Worm (Caenorhabditis elegans): ENCODE measurements around the gene srh-167.

Gene srh-167

ce11 chrV:16370039-16370438, 36.5 kb downstream of the srh-167 start (continued):
- TF ChIP-seq lin-39 (tag; optimal IDR thresholded peaks at IDR 0.05) = no peak
- no peak for TF ChIP-seq ceh-16 (tag; optimal IDR thresholded peaks at IDR 0.05)
- peak; percentile 68 for TF ChIP-seq crh-2 (tag; optimal IDR thresholded peaks at IDR 0.05)
- TF ChIP-seq lin-11 (tag; optimal IDR thresholded peaks at IDR 0.05) = peak; percentile 6
- no peak for TF ChIP-seq unc-62 (GFP tag; optimal IDR thresholded peaks at IDR 0.05)
- no peak for TF ChIP-seq ztf-4 (tag; optimal IDR thresholded peaks at IDR 0.05)
- no peak for TF ChIP-seq unc-39 (tag; optimal IDR thresholded peaks at IDR 0.05)
- TF ChIP-seq nhr-11 (tag; optimal IDR thresholded peaks at IDR 0.05) = no peak
- TF ChIP-seq nhr-25 (tag; optimal IDR thresholded peaks at IDR 0.05) = no peak
- TF ChIP-seq Y55F3AM.14 (GFP tag; optimal IDR thresholded peaks at IDR 0.05) = peak; percentile 70
- peak; percentile 63 for TF ChIP-seq lin-13 (GFP tag; optimal IDR thresholded peaks at IDR 0.05)
- no peak for TF ChIP-seq skn-1 (tag; optimal IDR thresholded peaks at IDR 0.05)
- TF ChIP-seq egl-27 (tag; optimal IDR thresholded peaks at IDR 0.05) = peak; percentile 72
- no peak for TF ChIP-seq ztf-1 (GFP tag; conservative IDR thresholded peaks at IDR 0.05)
- TF ChIP-seq fos-1 (tag; optimal IDR thresholded peaks at IDR 0.05) = peak; percentile 71
- peak; percentile 15 for TF ChIP-seq mab-5 (tag; optimal IDR thresholded peaks at IDR 0.05)
- TF ChIP-seq elt-3 (tag; optimal IDR thresholded peaks at IDR 0.05) = no peak
- TF ChIP-seq ztf-11 (tag; optimal IDR thresholded peaks at IDR 0.05) = no peak
- TF ChIP-seq sma-9 (GFP tag; optimal IDR thresholded peaks at IDR 0.05) = peak; percentile 84
- no peak for TF ChIP-seq sma-9 (tag; optimal IDR thresholded peaks at IDR 0.05)
- TF ChIP-seq nhr-21 (tag; optimal IDR thresholded peaks at IDR 0.05) = peak; percentile 54
- no peak for TF ChIP-seq sem-4 (tag; optimal IDR thresholded peaks at IDR 0.05)
- TF ChIP-seq lsy-2 (tag; optimal IDR thresholded peaks at IDR 0.05) = peak; percentile 16 to 55

- TF ChIP-seq sma-3 (GFP tag; optimal IDR thresholded peaks at IDR 0.05) (no peak), nhr-21 (tag; optimal IDR thresholded peaks at IDR 0.05) (no peak), nhr-25 (tag; optimal IDR thresholded peaks at IDR 0.05) (no peak), unc-62 (GFP tag; optimal IDR thresholded peaks at IDR 0.05) (no peak), peb-1 (tag; optimal IDR thresholded peaks at IDR 0.05) (no peak), ztf-11 (tag; optimal IDR thresholded peaks at IDR 0.05) (no peak), skn-1 (tag; optimal IDR thresholded peaks at IDR 0.05) (no peak), dmd-4 (tag; optimal IDR thresholded peaks at IDR 0.05) (no peak), nhr-237 (tag; optimal IDR thresholded peaks at IDR 0.05) (no peak), snpc-4 (tag; optimal IDR thresholded peaks at IDR 0.05) (no peak), unc-39 (tag; optimal IDR thresholded peaks at IDR 0.05) (no peak)
Observed at ce11 chrV:16374676-16375075, 41.2 kb downstream of the srh-167 start, which contains the start of gene srv-34. TSS of gene srv-34 (minus strand) at chrV:16374776.

- TF ChIP-seq unc-55 (GFP tag; optimal IDR thresholded peaks at IDR 0.05) (no peak), crh-2 (tag; optimal IDR thresholded peaks at IDR 0.05) (no peak), snpc-4 (tag; optimal IDR thresholded peaks at IDR 0.05) (no peak), F13H6.1 (tag; optimal IDR thresholded peaks at IDR 0.05) (no peak), nhr-21 (tag; optimal IDR thresholded peaks at IDR 0.05) (no peak), ama-1 (optimal IDR thresholded peaks at IDR 0.05) (no peak), lin-13 (GFP tag; optimal IDR thresholded peaks at IDR 0.05) (no peak), zag-1 (tag; optimal IDR thresholded peaks at IDR 0.05) (no peak)
Observed at ce11 chrV:16376430-16376948, 43.0 kb downstream of the srh-167 start.

ce11 chrV:16377188-16377587, 43.7 kb downstream of the srh-167 start:
- no peak for TF ChIP-seq crh-2 (tag; optimal IDR thresholded peaks at IDR 0.05)
- no peak for TF ChIP-seq R02D3.7 (tag; optimal IDR thresholded peaks at IDR 0.05)
- TF ChIP-seq unc-62 (GFP tag; optimal IDR thresholded peaks at IDR 0.05) = no peak
- TF ChIP-seq nhr-23 (tag; optimal IDR thresholded peaks at IDR 0.05) = no peak
- TF ChIP-seq lsy-2 (tag; optimal IDR thresholded peaks at IDR 0.05) = no peak
- TF ChIP-seq nhr-12 (tag; optimal IDR thresholded peaks at IDR 0.05) = no peak
- no peak for TF ChIP-seq sma-9 (GFP tag; optimal IDR thresholded peaks at IDR 0.05)
- TF ChIP-seq sma-9 (tag; optimal IDR thresholded peaks at IDR 0.05) = no peak
- TF ChIP-seq ama-1 (optimal IDR thresholded peaks at IDR 0.05) = no peak
- no peak for TF ChIP-seq mbf-1 (tag; optimal IDR thresholded peaks at IDR 0.05)
- no peak for TF ChIP-seq ceh-16 (tag; optimal IDR thresholded peaks at IDR 0.05)
- TF ChIP-seq ztf-4 (tag; optimal IDR thresholded peaks at IDR 0.05) = no peak
- no peak for TF ChIP-seq nhr-21 (tag; optimal IDR thresholded peaks at IDR 0.05)
- TF ChIP-seq nhr-10 (tag; optimal IDR thresholded peaks at IDR 0.05) = no peak
- TF ChIP-seq egl-27 (tag; optimal IDR thresholded peaks at IDR 0.05) = no peak
- no peak for TF ChIP-seq aly-2 (tag; optimal IDR thresholded peaks at IDR 0.05)
- no peak for TF ChIP-seq peb-1 (tag; optimal IDR thresholded peaks at IDR 0.05)
- no peak for TF ChIP-seq fos-1 (tag; optimal IDR thresholded peaks at IDR 0.05)
- TF ChIP-seq elt-1 (tag; optimal IDR thresholded peaks at IDR 0.05) = no peak
- no peak for TF ChIP-seq sem-4 (tag; optimal IDR thresholded peaks at IDR 0.05)

All from whole organism, L2 larva.